Fruit fly (Drosophila melanogaster) whole organism, adult: Measurements from ENCODE around the gene CG15296.

Experiments used
- CG12768 ChIP-seq: fragments of 200-800 bp; sonication (Bioruptor generic); optimal IDR thresholded peaks from 2 replicates; lab custom pipeline; 2017; ENCODE audit warnings: missing biosample characterization, missing genetic modification characterization, mild to moderate bottlenecking, moderate library complexity, missing genetic modification reagents
- CG5204 ChIP-seq: fragments of 200-800 bp; sonication (Bioruptor generic); optimal IDR thresholded peaks from 2 replicates; lab custom pipeline; 2016; ENCODE audit warnings: missing biosample characterization, missing genetic modification characterization
- Clk ChIP-seq: fragments of 200-800 bp; sonication (Bioruptor generic); optimal IDR thresholded peaks from 2 replicates; lab custom pipeline; 2017; ENCODE audit warnings: missing biosample characterization, missing genetic modification characterization
- Hr96 ChIP-seq: fragments of 200-800 bp; sonication (Bioruptor generic); optimal IDR thresholded peaks from 2 replicates; lab custom pipeline; 2016; ENCODE audit warnings: missing biosample characterization, missing genetic modification characterization
- cic ChIP-seq: fragments of 200-800 bp; sonication (Bioruptor generic); optimal IDR thresholded peaks from 2 replicates; lab custom pipeline; 2017; ENCODE audit warnings: missing biosample characterization, mild to moderate bottlenecking, missing genetic modification characterization, moderate library complexity
- cnc ChIP-seq, 2 experiments: fragments of >200 bp; optimal IDR thresholded peaks; 2 replicates each; lab custom pipeline; 2017
- kay ChIP-seq: fragments of 200-800 bp; sonication (Bioruptor generic); peaks from one replicate; lab custom pipeline; 2016; ENCODE audit warnings: missing biosample characterization, missing genetic modification characterization, borderline replicate concordance
- ovo ChIP-seq: fragments of 200-800 bp; sonication (Bioruptor generic); optimal IDR thresholded peaks from 2 replicates; lab custom pipeline; 2016; ENCODE audit warnings: missing biosample characterization, missing genetic modification characterization

DNA sequence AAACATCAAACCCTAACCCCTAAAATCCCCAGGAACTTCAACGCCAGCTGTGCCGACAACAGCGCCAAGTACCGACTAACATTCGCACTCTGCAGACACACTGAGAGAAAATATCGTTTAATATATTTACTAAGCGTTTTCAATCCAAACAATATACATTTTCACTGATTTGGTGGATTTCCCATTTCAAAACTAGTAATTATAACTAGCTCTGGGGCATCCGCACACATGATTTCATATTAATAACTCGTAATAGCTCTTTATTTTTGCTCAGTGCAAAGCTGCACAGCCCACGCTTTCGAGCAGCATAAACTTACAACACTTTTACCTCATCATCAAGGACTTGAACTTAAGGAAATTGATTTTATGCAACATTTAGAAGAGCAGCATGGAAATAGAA, 2.2 kb downstream of the CG15296 start:
- no peak for TF ChIP-seq Clk (GFP tag; lab: Kevin White, UChicago)
- TF ChIP-seq Hr96 (GFP tag; lab: Kevin White, UChicago) = no peak
- TF ChIP-seq CG5204 (GFP tag; lab: Kevin White, UChicago) = no peak
- TF ChIP-seq CG12768 (GFP tag; lab: Kevin White, UChicago) = no peak
- no peak for TF ChIP-seq cic (GFP tag; lab: Kevin White, UChicago)
- TF ChIP-seq ovo (GFP tag; lab: Kevin White, UChicago) = no peak
- no peak for TF ChIP-seq cnc (optimal IDR thresholded peaks at IDR 0.05; lab: Kevin White, UChicago)
- TF ChIP-seq kay = no peak
